Worm (Caenorhabditis elegans) whole organism, L3 larva: ENCODE measurements around the gene T21E8.7.

Experiments
- R02D3.7 ChIP-seq: fragments of 150-350 bp; optimal IDR thresholded peaks from 2 replicates; lab custom pipeline; 2014; ENCODE audit warnings: missing biosample characterization, missing genetic modification characterization
- ZK546.5 ChIP-seq: sonication (generic microtip); optimal IDR thresholded peaks from 2 replicates; lab custom pipeline; 2017; ENCODE audit warnings: missing biosample characterization, missing genetic modification characterization
- aly-2 ChIP-seq: fragments of 150-350 bp; optimal IDR thresholded peaks from 2 replicates; lab custom pipeline; 2014; ENCODE audit warnings: missing biosample characterization, missing genetic modification characterization
- ceh-28 ChIP-seq: fragments of 150-350 bp; optimal IDR thresholded peaks from 2 replicates; lab custom pipeline; 2014; ENCODE audit warnings: missing biosample characterization, missing genetic modification reagents, missing genetic modification characterization
- ceh-82 ChIP-seq: fragments of 150-350 bp; optimal IDR thresholded peaks from 2 replicates; lab custom pipeline; 2014; ENCODE audit warnings: missing biosample characterization, missing genetic modification characterization
- ceh-9 ChIP-seq: sonication (generic microtip); optimal IDR thresholded peaks from 2 replicates; lab custom pipeline; 2018; ENCODE audit warnings: missing biosample characterization, missing genetic modification characterization
- daf-12 ChIP-seq: fragments of 150-350 bp; optimal IDR thresholded peaks from 2 replicates; lab custom pipeline; 2014; ENCODE audit warnings: missing biosample characterization, missing genetic modification reagents, missing genetic modification characterization
- egl-27 ChIP-seq: sonication (generic microtip); optimal IDR thresholded peaks from 4 replicates; lab custom pipeline; 2017; ENCODE audit warnings: missing biosample characterization, missing genetic modification reagents, missing genetic modification characterization
- egl-5 ChIP-seq: fragments of 150-350 bp; optimal IDR thresholded peaks from 2 replicates; lab custom pipeline; 2017; ENCODE audit warnings: missing biosample characterization, missing genetic modification reagents, missing genetic modification characterization, inconsistent platforms
- elt-1 ChIP-seq: fragments of 150-350 bp; optimal IDR thresholded peaks from 2 replicates; lab custom pipeline; 2014; ENCODE audit warnings: missing biosample characterization, missing genetic modification characterization
- elt-2 ChIP-seq: sonication (generic microtip); optimal IDR thresholded peaks from 2 replicates; lab custom pipeline; 2016; ENCODE audit warnings: missing genetic modification reagents, mild to moderate bottlenecking, missing genetic modification characterization, missing compliant biosample characterization
- elt-3 ChIP-seq, 3 experiments: fragments of 150-350 bp in 1 of 3; sonication (generic microtip) in 2 of 3; optimal IDR thresholded peaks; 2 replicates in 2 of 3; 4 replicates in 1 of 3; lab custom pipeline; 2014 to 2017; ENCODE audit warnings: missing biosample characterization in 3 of 3, missing genetic modification characterization in 3 of 3
- eor-1 ChIP-seq, 2 experiments: fragments of 150-350 bp; optimal IDR thresholded peaks; 2 replicates each; lab custom pipeline; 2014 to 2018; ENCODE audit warnings: missing biosample characterization in 2 of 2, missing genetic modification characterization in 2 of 2
- fkh-2 ChIP-seq: fragments of 150-350 bp; optimal IDR thresholded peaks from 2 replicates; lab custom pipeline; 2014; ENCODE audit warnings: missing biosample characterization, missing genetic modification reagents, missing genetic modification characterization
- fos-1 ChIP-seq: fragments of 150-350 bp; optimal IDR thresholded peaks from 2 replicates; lab custom pipeline; 2014; ENCODE audit warnings: missing biosample characterization, missing genetic modification characterization
- hmg-11 ChIP-seq: sonication (generic microtip); optimal IDR thresholded peaks from 2 replicates; lab custom pipeline; 2016; ENCODE audit warnings: missing genetic modification characterization, missing compliant biosample characterization
- lin-15B ChIP-seq: fragments of 150-350 bp; optimal IDR thresholded peaks from 2 replicates; lab custom pipeline; 2014; ENCODE audit warnings: missing biosample characterization, missing genetic modification characterization
- lin-39 ChIP-seq: fragments of 150-350 bp; optimal IDR thresholded peaks from 2 replicates; lab custom pipeline; 2018; ENCODE audit warnings: missing biosample characterization, missing genetic modification reagents, missing genetic modification characterization
- lsy-12 ChIP-seq: sonication (generic microtip); optimal IDR thresholded peaks from 2 replicates; lab custom pipeline; 2016; ENCODE audit warnings: mild to moderate bottlenecking, missing genetic modification characterization, missing compliant biosample characterization
- mdl-1 ChIP-seq: fragments of 150-350 bp; optimal IDR thresholded peaks from 2 replicates; lab custom pipeline; 2014; ENCODE audit warnings: missing biosample characterization, missing genetic modification characterization
- mml-1 ChIP-seq: fragments of 150-350 bp; sonication (generic microtip); optimal IDR thresholded peaks from 3 replicates; lab custom pipeline; 2014; ENCODE audit warnings: missing biosample characterization, missing genetic modification characterization
- nhr-237 ChIP-seq: fragments of 150-350 bp; optimal IDR thresholded peaks from 2 replicates; lab custom pipeline; 2014; ENCODE audit warnings: missing biosample characterization, missing genetic modification characterization
- nhr-25 ChIP-seq: sonication (generic microtip); optimal IDR thresholded peaks from 2 replicates; lab custom pipeline; 2017; ENCODE audit warnings: missing biosample characterization, missing genetic modification characterization
- nhr-28 ChIP-seq: fragments of 150-350 bp; optimal IDR thresholded peaks from 2 replicates; lab custom pipeline; 2014; ENCODE audit warnings: missing biosample characterization, missing genetic modification characterization
- nhr-67 ChIP-seq: fragments of 150-350 bp; optimal IDR thresholded peaks from 2 replicates; lab custom pipeline; 2014; ENCODE audit warnings: missing biosample characterization, missing genetic modification characterization
- nhr-76 ChIP-seq: fragments of 150-350 bp; sonication (generic microtip); optimal IDR thresholded peaks from 5 replicates; lab custom pipeline; 2014; ENCODE audit warnings: missing biosample characterization, missing genetic modification characterization
- nhr-77 ChIP-seq: fragments of 150-350 bp; optimal IDR thresholded peaks from 2 replicates; lab custom pipeline; 2014; ENCODE audit warnings: missing biosample characterization, missing genetic modification characterization
- pha-4 ChIP-seq: fragments of 150-350 bp; optimal IDR thresholded peaks from 2 replicates; lab custom pipeline; 2014; ENCODE audit warnings: missing biosample characterization, missing genetic modification reagents, missing genetic modification characterization
- pqm-1 ChIP-seq: fragments of 150-350 bp; optimal IDR thresholded peaks from 2 replicates; lab custom pipeline; 2017; ENCODE audit warnings: missing biosample characterization, missing genetic modification characterization, inconsistent platforms
- snpc-4 ChIP-seq: fragments of 150-350 bp; optimal IDR thresholded peaks from 2 replicates; lab custom pipeline; 2014; ENCODE audit warnings: missing biosample characterization, missing genetic modification characterization
- unc-62 ChIP-seq: fragments of 150-350 bp; sonication (generic microtip); optimal IDR thresholded peaks from 4 replicates; lab custom pipeline; 2014; ENCODE audit warnings: missing biosample characterization, missing genetic modification reagents, missing genetic modification characterization
- zag-1 ChIP-seq: fragments of 150-350 bp; optimal IDR thresholded peaks from 2 replicates; lab custom pipeline; 2014; ENCODE audit warnings: missing biosample characterization, missing genetic modification characterization

T21E8.7 gene

DNA sequence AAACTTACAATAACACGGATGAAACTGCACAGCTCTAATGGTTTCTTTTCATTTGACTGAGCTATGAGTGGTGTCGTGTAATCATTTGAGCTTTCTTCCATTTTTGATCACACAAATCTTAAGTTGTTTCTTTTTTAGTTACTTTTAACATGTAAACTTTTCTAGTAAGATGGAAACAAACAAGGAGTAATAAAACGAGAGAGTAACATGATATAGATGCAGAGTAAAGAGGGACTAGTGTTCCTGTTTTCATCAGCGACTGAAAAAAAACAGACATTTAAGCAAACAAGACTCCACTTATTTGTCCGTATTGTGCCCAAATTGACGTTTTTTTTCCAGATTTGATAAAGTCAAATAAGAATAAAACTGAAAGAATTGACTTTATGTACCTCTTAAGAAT lies 13.2 kb upstream of the T21E8.7 start, which contains the start of gene pgp-7:
pgp-7 (minus strand) TSS at position 101 of the 400 bp plus-strand sequence.
- TF ChIP-seq mml-1 (tag; lab: Kevin White, UChicago) (no peak), elt-3 (tag; optimal IDR thresholded peaks at IDR 0.05; lab: Kevin White, UChicago) (no peak), ceh-9 (no peak), mdl-1 (tag; lab: Kevin White, UChicago) (no peak), lin-39 (tag; lab: Kevin White, UChicago) (no peak), nhr-28 (tag; lab: Kevin White, UChicago) (no peak), elt-2 (no peak), nhr-67 (tag; lab: Kevin White, UChicago) (no peak)

DNA sequence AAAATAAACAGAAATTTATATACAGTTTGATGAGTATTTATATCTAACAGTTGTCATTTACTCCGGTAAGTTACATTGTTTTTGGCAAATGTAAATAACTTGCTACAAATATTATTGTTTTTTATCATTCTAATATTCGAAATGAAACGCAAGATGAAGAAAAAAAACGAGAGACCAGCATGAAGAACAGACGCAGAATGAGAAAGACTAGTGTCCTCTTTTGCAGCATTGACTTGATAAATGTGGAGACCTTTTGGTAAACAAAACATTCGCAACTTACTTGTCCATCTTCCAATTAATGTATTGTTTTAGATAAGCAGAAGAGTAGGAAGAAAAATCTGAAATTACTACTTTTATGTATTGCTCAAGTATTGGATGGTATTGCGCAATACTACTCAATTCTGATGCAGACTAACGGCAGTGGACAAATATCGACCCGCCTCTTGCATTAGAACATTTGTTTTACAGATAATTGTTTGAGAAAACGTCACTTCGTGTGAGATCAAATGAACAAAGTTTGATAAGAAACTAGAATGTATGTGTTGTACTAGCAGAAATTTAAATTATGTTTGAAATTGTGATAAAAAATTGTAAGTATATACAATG lies 6.1 kb upstream of the T21E8.7 start, which contains the start of gene pgp-6:
pgp-6 (minus strand) TSS at position 288 of the 606 bp plus-strand sequence.
- TF ChIP-seq elt-2 (peak; percentile 67), ceh-9 (no peak)

DNA sequence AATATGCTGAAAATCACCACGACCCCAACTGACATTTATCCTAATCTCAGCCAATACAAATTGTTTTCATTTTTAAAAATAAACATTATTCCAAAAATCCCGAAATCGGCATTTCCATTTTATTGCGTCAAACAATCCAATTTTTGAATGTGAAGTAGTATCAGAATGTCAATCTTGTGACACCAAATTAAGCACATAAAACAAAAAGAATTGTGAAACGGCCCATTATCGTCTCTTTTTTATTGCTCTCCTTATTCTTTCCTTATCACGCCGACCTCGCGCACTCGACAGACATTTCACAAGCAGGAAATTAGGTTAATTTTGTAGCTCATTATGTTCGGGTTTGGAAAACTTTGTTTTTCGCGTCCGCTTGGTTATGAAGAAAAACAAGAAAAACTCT lies 2.8 kb upstream of the T21E8.7 start, which contains the start of gene T21E8.4:
T21E8.4 (plus strand) TSS at position 301 of the 400 bp plus-strand sequence.
- TF ChIP-seq snpc-4 (tag; lab: Kevin White, UChicago) (no peak), nhr-67 (tag; lab: Kevin White, UChicago) (no peak), pha-4 (no peak), R02D3.7 (tag; lab: Kevin White, UChicago) (no peak), lin-39 (tag; lab: Kevin White, UChicago) (no peak), daf-12 (tag; lab: Kevin White, UChicago) (no peak), nhr-25 (tag; lab: Kevin White, UChicago) (no peak), nhr-237 (tag; lab: Kevin White, UChicago) (no peak), fkh-2 (no peak), hmg-11 (tag; lab: Kevin White, UChicago) (no peak), lin-15B (tag; lab: Kevin White, UChicago) (no peak), zag-1 (no peak), unc-62 (no peak), pqm-1 (tag; lab: Kevin White, UChicago) (no peak), ceh-9 (no peak), ZK546.5 (tag; lab: Kevin White, UChicago) (no peak)

DNA sequence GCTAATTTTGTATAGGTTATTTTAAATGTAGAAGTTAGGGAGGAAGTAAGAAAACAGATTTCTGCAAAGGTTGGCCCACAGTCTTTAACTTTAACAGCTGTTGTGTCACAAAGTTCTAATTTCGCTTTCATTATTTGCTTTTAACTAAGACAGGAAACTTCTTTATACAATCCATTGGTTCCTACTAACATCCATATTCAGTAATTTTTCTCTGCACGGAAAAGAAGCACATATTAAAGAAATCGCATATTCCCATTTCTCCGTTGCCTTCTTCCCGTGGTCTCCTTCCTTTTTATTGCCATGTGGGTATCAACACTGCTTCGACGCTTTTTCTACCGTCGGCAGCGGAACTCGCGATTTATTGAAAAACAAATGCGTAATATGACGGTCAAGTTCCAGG lies 1.3 kb upstream of the T21E8.7 start, which contains the start of gene T21E8.6:
T21E8.6 (plus strand) TSS at position 301 of the 400 bp plus-strand sequence.
- TF ChIP-seq fos-1 (tag; lab: Kevin White, UChicago): no peak
- no peak for TF ChIP-seq lsy-12
- no peak for TF ChIP-seq hmg-11 (tag; lab: Kevin White, UChicago)
- no peak for TF ChIP-seq ceh-9
- TF ChIP-seq nhr-77 (tag; lab: Kevin White, UChicago): no peak

DNA sequence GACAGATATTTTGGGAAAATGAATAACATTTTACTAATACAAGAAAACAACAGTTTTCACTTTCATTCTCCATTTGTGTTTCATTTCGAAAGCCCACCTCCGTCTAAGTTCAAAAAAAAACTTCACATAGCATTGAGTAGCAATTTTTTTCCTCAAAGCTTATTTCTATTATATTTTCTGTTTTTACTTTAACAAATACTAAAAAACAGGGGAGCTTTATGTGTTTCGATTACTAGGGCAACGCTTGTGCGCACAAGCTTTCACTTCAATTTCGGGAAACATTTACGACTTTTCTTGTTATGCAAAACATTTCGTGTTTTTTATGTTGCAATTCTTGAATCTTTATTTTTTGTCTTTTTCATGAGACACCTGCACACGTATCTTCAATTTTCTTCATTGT lies 2.6 kb downstream of the T21E8.7 start, which contains the start of gene T21E8.5:
T21E8.5 (plus strand) TSS at position 301 of the 400 bp plus-strand sequence.
- TF ChIP-seq elt-1 (tag; lab: Kevin White, UChicago) (no peak), egl-5 (tag; lab: Kevin White, UChicago) (no peak), egl-27 (tag; lab: Kevin White, UChicago) (no peak), mml-1 (tag; lab: Kevin White, UChicago) (no peak), aly-2 (tag; lab: Kevin White, UChicago) (no peak), nhr-76 (tag; lab: Kevin White, UChicago) (no peak), snpc-4 (tag; lab: Kevin White, UChicago) (no peak), ceh-82 (tag; lab: Kevin White, UChicago) (no peak), ceh-28 (tag; lab: Kevin White, UChicago) (no peak), zag-1 (no peak), nhr-25 (tag; lab: Kevin White, UChicago) (no peak), pqm-1 (tag; lab: Kevin White, UChicago) (no peak), nhr-77 (tag; lab: Kevin White, UChicago) (no peak), eor-1 (tag; optimal IDR thresholded peaks at IDR 0.05; lab: Kevin White, UChicago) (no peak)
